Worm (Caenorhabditis elegans): ENCODE results near the gene pitr-3.

DNA sequence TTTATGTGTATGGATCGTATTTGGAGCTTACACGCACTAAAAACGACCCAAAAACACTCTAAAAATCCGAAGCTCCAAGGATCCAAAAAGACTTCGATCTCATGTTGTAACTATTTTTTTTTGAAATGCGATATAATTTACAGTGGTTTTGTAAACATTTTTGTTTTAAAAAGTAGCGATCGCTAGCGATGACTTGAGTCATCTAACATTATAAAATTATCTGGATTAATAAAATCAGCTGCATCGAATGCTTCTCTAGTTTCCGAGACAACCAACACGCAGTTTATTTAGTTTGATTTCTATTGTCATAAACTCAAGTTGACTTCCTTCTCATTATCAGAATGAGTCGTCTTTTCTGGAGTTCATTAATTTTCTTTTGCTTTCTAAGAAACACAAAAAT lies 9.2 kb downstream of the pitr-3 start, which contains the start of gene F21C10.1:
- no peak for TF ChIP-seq hlh-17 (GFP tag; optimal IDR thresholded peaks at IDR 0.05; ENCODE audit: borderline replicate concordance)
- no peak for TF ChIP-seq efl-3 (GFP tag; optimal IDR thresholded peaks at IDR 0.05)
- TF ChIP-seq egl-27 (tag; optimal IDR thresholded peaks at IDR 0.05) = no peak
- TF ChIP-seq fkh-4 (tag; optimal IDR thresholded peaks at IDR 0.05; ENCODE audit: borderline replicate concordance) = no peak
- TF ChIP-seq lsy-2 (tag; optimal IDR thresholded peaks at IDR 0.05) = no peak
- no peak for TF ChIP-seq nhr-84 (tag; optimal IDR thresholded peaks at IDR 0.05)
- no peak for TF ChIP-seq C16A3.4 (tag; optimal IDR thresholded peaks at IDR 0.05)
- TF ChIP-seq skn-1 (tag; optimal IDR thresholded peaks at IDR 0.05) = no peak
